Fruit fly (Drosophila melanogaster): ENCODE measurements around the gene sip2.

Gene sip2

dm6 chr2L:6967422-6968012 is 3.6 kb upstream of the sip2 start, which contains the start of gene Sumo (continued):
- TF ChIP-seq aop (GFP tag; IDR thresholded peaks at IDR 0.05) (no peak), Dll (GFP tag; IDR thresholded peaks at IDR 0.05; ENCODE audit: partially characterized antibody) (peak; percentile 85), nau (GFP tag; optimal IDR thresholded peaks at IDR 0.05) (no peak), crc (GFP tag; optimal IDR thresholded peaks at IDR 0.05) (no peak), TFAM (GFP tag; optimal IDR thresholded peaks at IDR 0.05) (no peak), CG30403 (GFP tag; optimal IDR thresholded peaks at IDR 0.05) (no peak), org-1 (GFP tag; optimal IDR thresholded peaks at IDR 0.05) (no peak), Oaz (GFP tag; IDR thresholded peaks at IDR 0.05) (no peak), CG2199 (GFP tag; IDR thresholded peaks at IDR 0.05) (no peak), HLHmδ (GFP tag; optimal IDR thresholded peaks at IDR 0.05) (no peak), CG6813 (GFP tag; optimal IDR thresholded peaks at IDR 0.05) (no peak), pb (GFP tag; optimal IDR thresholded peaks at IDR 0.05) (no peak), CG3838 (GFP tag; optimal IDR thresholded peaks at IDR 0.05) (no peak), da (GFP tag; optimal IDR thresholded peaks at IDR 0.05) (no peak), Ssrp (tag; optimal IDR thresholded peaks at IDR 0.05) (no peak), CG32767 (GFP tag; IDR thresholded peaks at IDR 0.05) (no peak), CG9215 (GFP tag; IDR thresholded peaks at IDR 0.05) (no peak; the same call in 1 of the 2 replicates), schlank (tag; optimal IDR thresholded peaks at IDR 0.05) (no peak), jumu (GFP tag; optimal IDR thresholded peaks at IDR 0.05) (no peak), CG8089 (GFP tag; optimal IDR thresholded peaks at IDR 0.05) (no peak), vnd (GFP tag; IDR thresholded peaks at IDR 0.05; ENCODE audit: partially characterized antibody) (peak; percentile 99), CG14710 (tag; optimal IDR thresholded peaks at IDR 0.05) (peak; percentile 65), Sin3A (optimal IDR thresholded peaks at IDR 0.05) (peak; percentile 13), usp (GFP tag; optimal IDR thresholded peaks at IDR 0.05) (no peak), dan (GFP tag; IDR thresholded peaks at IDR 0.05) (no peak), CG10267 (tag; optimal IDR thresholded peaks at IDR 0.05) (peak; percentile 26), CG14965 (GFP tag; optimal IDR thresholded peaks at IDR 0.05; ENCODE audit: borderline replicate concordance) (no peak), CG15073 (GFP tag; optimal IDR thresholded peaks at IDR 0.05) (no peak), CG8359 (GFP tag; optimal IDR thresholded peaks at IDR 0.05; ENCODE audit: borderline replicate concordance) (no peak), ac (GFP tag; optimal IDR thresholded peaks at IDR 0.05) (no peak), CG14667 (GFP tag; IDR thresholded peaks at IDR 0.05) (no peak), sna (GFP tag; IDR thresholded peaks at IDR 0.05; ENCODE audit: partially characterized antibody) (peak; percentile 85), CG12299 (tag; optimal IDR thresholded peaks at IDR 0.05) (no peak), ranshi (GFP tag; IDR thresholded peaks at IDR 0.05) (no peak; the same call in 1 of the 2 replicates), Pdp1 (GFP tag; optimal IDR thresholded peaks at IDR 0.05) (no peak), Rfx (GFP tag; IDR thresholded peaks at IDR 0.05) (peak; percentile 76), CG34422 (GFP tag; IDR thresholded peaks at IDR 0.05) (peak; percentile 51; the same call in 1 of the 3 replicates), Elba2 (GFP tag; optimal IDR thresholded peaks at IDR 0.05) (no peak), ATbp (GFP tag; optimal IDR thresholded peaks at IDR 0.05) (no peak), Dp (GFP tag; optimal IDR thresholded peaks at IDR 0.05) (peak; percentile 15), ap (GFP tag; IDR thresholded peaks at IDR 0.05) (no peak), GATAe (GFP tag; conservative IDR thresholded peaks at IDR 0.05) (no peak), bigmax (GFP tag; optimal IDR thresholded peaks at IDR 0.05) (no peak), dm (GFP tag; optimal IDR thresholded peaks at IDR 0.05) (peak; percentile 0), CG8388 (GFP tag; optimal IDR thresholded peaks at IDR 0.05) (no peak), esg (GFP tag; conservative IDR thresholded peaks at IDR 0.05) (no peak), CG7987 (GFP tag; optimal IDR thresholded peaks at IDR 0.05) (no peak), Hr51 (GFP tag; optimal IDR thresholded peaks at IDR 0.05) (no peak), Kr (GFP tag; optimal IDR thresholded peaks at IDR 0.05) (no peak), pho (GFP tag; optimal IDR thresholded peaks at IDR 0.05) (no peak)

All from whole organism, embryonic.